Worm (Caenorhabditis elegans) whole organism, L4 larva: ENCODE results near the gene ZK512.11.

Source experiments
- F26F4.8 ChIP-seq: fragments of 200-800 bp; sonication (Bioruptor generic); conservative IDR thresholded peaks from 2 replicates; pipeline ENCODE4 v1.3.6; 2022; ENCODE audit warnings: missing genetic modification characterization, missing compliant biosample characterization
- ceh-28 ChIP-seq: fragments of 150-350 bp; optimal IDR thresholded peaks from 2 replicates; lab custom pipeline; 2014; ENCODE audit warnings: missing biosample characterization, missing genetic modification reagents, missing genetic modification characterization
- ceh-44 ChIP-seq: fragments of 200-800 bp; sonication (Bioruptor generic); IDR thresholded peaks from 2 replicates; pipeline ENCODE4 v1.3.6; 2022; ENCODE audit warnings: missing genetic modification reagents, missing genetic modification characterization, missing compliant biosample characterization
- ceh-82 ChIP-seq: sonication (generic microtip); optimal IDR thresholded peaks from 2 replicates; lab custom pipeline; 2017; ENCODE audit warnings: missing biosample characterization, missing genetic modification characterization
- dpl-1 ChIP-seq: fragments of 150-350 bp; optimal IDR thresholded peaks from 2 replicates; lab custom pipeline; 2014; ENCODE audit warnings: missing biosample characterization, missing genetic modification reagents, missing genetic modification characterization
- fkh-10 ChIP-seq: fragments of 150-350 bp; optimal IDR thresholded peaks from 2 replicates; lab custom pipeline; 2014; ENCODE audit warnings: missing biosample characterization, missing genetic modification reagents, missing genetic modification characterization
- fos-1 ChIP-seq: fragments of 150-350 bp; optimal IDR thresholded peaks from 2 replicates; lab custom pipeline; 2014; ENCODE audit warnings: missing biosample characterization, missing genetic modification characterization
- lsy-2 ChIP-seq, 2 experiments: fragments of 150-350 bp in 1 of 2; sonication (generic microtip) in 1 of 2; optimal IDR thresholded peaks; 2 replicates each; lab custom pipeline; 2014 to 2017; ENCODE audit warnings: missing biosample characterization in 2 of 2, missing genetic modification characterization in 2 of 2
- mep-1 ChIP-seq: fragments of 150-350 bp; sonication (generic microtip); optimal IDR thresholded peaks from 3 replicates; lab custom pipeline; 2014; ENCODE audit warnings: missing biosample characterization, missing genetic modification characterization
- nhr-10 ChIP-seq: fragments of 150-350 bp; optimal IDR thresholded peaks from 2 replicates; lab custom pipeline; 2014; ENCODE audit warnings: missing biosample characterization, missing genetic modification characterization
- unc-62 ChIP-seq, 3 experiments: fragments of 150-350 bp in 1 of 3; sonication (generic microtip); optimal IDR thresholded peaks in 2 of 3; peaks in 1 of 3; 1 replicate in 1 of 3; 2 replicates in 2 of 3; lab custom pipeline; 2014 to 2017; ENCODE audit warnings: missing biosample characterization in 3 of 3, missing genetic modification characterization in 3 of 3, missing genetic modification reagents in 3 of 3, missing genotype in 1 of 3
- vab-7 ChIP-seq: fragments of 200-800 bp; sonication (Bioruptor generic); IDR thresholded peaks from 2 replicates; pipeline ENCODE4 v1.3.6; 2022; ENCODE audit warnings: missing genetic modification reagents, missing genetic modification characterization, missing compliant biosample characterization
- zfp-3 ChIP-seq: fragments of 200-800 bp; sonication (Bioruptor generic); conservative IDR thresholded peaks from 2 replicates; pipeline ENCODE4 v1.3.6; 2022; ENCODE audit warnings: missing genetic modification reagents, missing genetic modification characterization, missing compliant biosample characterization
- ztf-7 ChIP-seq: fragments of 150-350 bp; optimal IDR thresholded peaks from 2 replicates; lab custom pipeline; 2014; ENCODE audit warnings: missing biosample characterization, missing genetic modification characterization

DNA sequence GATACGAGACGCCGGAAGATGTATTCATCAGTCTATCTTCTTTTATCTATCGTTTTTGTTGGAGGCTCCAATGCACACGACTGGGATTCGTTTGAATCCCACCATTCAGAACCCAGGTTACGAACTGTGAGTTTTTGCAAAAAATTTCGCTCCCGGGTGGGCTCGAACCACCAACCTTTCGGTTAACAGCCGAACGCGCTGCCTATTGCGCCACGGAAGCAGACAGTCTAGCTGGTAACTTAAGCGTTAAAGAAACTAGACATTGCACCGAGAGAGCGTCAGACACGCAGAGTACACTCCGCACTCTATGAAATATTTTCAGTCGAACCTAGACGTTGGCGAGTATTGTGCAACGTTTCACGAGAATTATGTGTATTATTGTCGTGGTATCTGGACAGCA is 40.0 kb upstream of the ZK512.11 start:
- TF ChIP-seq ztf-7 (tag; lab: Kevin White, UChicago), result no peak
- peak; percentile 90 for TF ChIP-seq vab-7
- TF ChIP-seq fkh-10 (GFP tag; lab: Kevin White, UChicago), result no peak
- TF ChIP-seq unc-62 (GFP tag; optimal IDR thresholded peaks at IDR 0.05 in 1 of 2; lab: Kevin White, UChicago), result peak in 1 of 2 experiments; percentile 92
- TF ChIP-seq unc-62 (tag; optimal IDR thresholded peaks at IDR 0.05; lab: Kevin White, UChicago), result no peak
- no peak for TF ChIP-seq mep-1 (tag; lab: Kevin White, UChicago)
- no peak for TF ChIP-seq zfp-3 (GFP tag; lab: Robert Waterston, UW)
- peak; percentile 75 for TF ChIP-seq F26F4.8 (GFP tag; lab: Robert Waterston, UW)
- TF ChIP-seq ceh-82 (tag; lab: Kevin White, UChicago), result no peak
- TF ChIP-seq ceh-44, result peak; percentile 91
- no peak for TF ChIP-seq fos-1
- TF ChIP-seq ceh-28, result no peak
- TF ChIP-seq dpl-1 (GFP tag; lab: Kevin White, UChicago), result peak; percentile 1
- TF ChIP-seq nhr-10 (tag; lab: Kevin White, UChicago), result no peak
- no peak for TF ChIP-seq lsy-2 (tag; optimal IDR thresholded peaks at IDR 0.05; lab: Kevin White, UChicago)
